Worm (Caenorhabditis elegans) whole organism, L1 larva: Measurements from ENCODE around the gene ZC504.1.

ENCODE experiments used
- C04F5.9 ChIP-seq: sonication (generic microtip); optimal IDR thresholded peaks from 2 replicates; lab custom pipeline; 2016; ENCODE audit warnings: missing genetic modification characterization, missing compliant biosample characterization
- C16A3.4 ChIP-seq: fragments of 150-350 bp; optimal IDR thresholded peaks from 2 replicates; lab custom pipeline; 2014; ENCODE audit warnings: missing biosample characterization, missing genetic modification characterization
- Y116A8C.19 ChIP-seq: sonication (generic microtip); optimal IDR thresholded peaks from 2 replicates; lab custom pipeline; 2016; ENCODE audit warnings: missing compliant biosample characterization, missing genetic modification characterization, borderline replicate concordance
- aly-2 ChIP-seq: fragments of 150-350 bp; optimal IDR thresholded peaks from 2 replicates; lab custom pipeline; 2014; ENCODE audit warnings: missing biosample characterization, missing genetic modification characterization
- blmp-1 ChIP-seq: fragments of 150-350 bp; optimal IDR thresholded peaks from 2 replicates; lab custom pipeline; 2014; ENCODE audit warnings: missing biosample characterization, missing genetic modification characterization
- ceh-63 ChIP-seq: fragments of 200-800 bp; sonication (Bioruptor generic); optimal IDR thresholded peaks from 2 replicates; lab custom pipeline; 2018; ENCODE audit warnings: mild to moderate bottlenecking, missing genetic modification characterization, missing compliant biosample characterization
- ceh-82 ChIP-seq, 3 experiments: fragments of 150-350 bp in 1 of 3; sonication (generic microtip) in 2 of 3; optimal IDR thresholded peaks; 2 replicates each; lab custom pipeline; 2014 to 2017; ENCODE audit warnings: missing biosample characterization in 3 of 3, missing genetic modification characterization in 3 of 3
- ces-1 ChIP-seq: fragments of 150-350 bp; optimal IDR thresholded peaks from 2 replicates; lab custom pipeline; 2014; ENCODE audit warnings: missing biosample characterization, missing genetic modification reagents, missing genetic modification characterization
- efl-3 ChIP-seq: fragments of 200-800 bp; sonication (Bioruptor generic); optimal IDR thresholded peaks from 2 replicates; lab custom pipeline; 2018; ENCODE audit warnings: mild to moderate bottlenecking, missing genetic modification characterization, missing compliant biosample characterization
- egl-13 ChIP-seq: sonication (generic microtip); optimal IDR thresholded peaks from 2 replicates; lab custom pipeline; 2016; ENCODE audit warnings: missing genotype, missing genetic modification reagents, missing genetic modification characterization, missing compliant biosample characterization
- egl-27 ChIP-seq, 2 experiments: fragments of 150-350 bp in 1 of 2; sonication (generic microtip); optimal IDR thresholded peaks; 3 replicates each; lab custom pipeline; 2017 to 2018; ENCODE audit warnings: missing biosample characterization in 2 of 2, missing genetic modification characterization in 2 of 2, missing genetic modification reagents in 2 of 2
- elt-3 ChIP-seq, 6 experiments: fragments of 150-350 bp in 1 of 6; sonication (generic microtip); optimal IDR thresholded peaks; 2 replicates each; lab custom pipeline; 2017 to 2018; ENCODE audit warnings: missing biosample characterization in 6 of 6, missing genetic modification characterization in 6 of 6, inconsistent platforms in 1 of 6
- fkh-10 ChIP-seq: sonication (generic microtip); optimal IDR thresholded peaks from 2 replicates; lab custom pipeline; 2017; ENCODE audit warnings: missing biosample characterization, missing genetic modification reagents, missing genetic modification characterization
- fkh-4 ChIP-seq: sonication (generic microtip); optimal IDR thresholded peaks from 2 replicates; lab custom pipeline; 2016; ENCODE audit warnings: missing compliant biosample characterization, missing genetic modification characterization, borderline replicate concordance
- fkh-8 ChIP-seq: sonication (generic microtip); optimal IDR thresholded peaks from 2 replicates; lab custom pipeline; 2016; ENCODE audit warnings: mild to moderate bottlenecking, missing genetic modification characterization, missing compliant biosample characterization
- grh-1 ChIP-seq: fragments of 200-800 bp; sonication (Bioruptor generic); IDR thresholded peaks from 2 replicates; pipeline ENCODE4 v1.3.6; 2022; ENCODE audit warnings: missing genetic modification reagents, missing genetic modification characterization, missing compliant biosample characterization
- hlh-4 ChIP-seq: sonication (generic microtip); optimal IDR thresholded peaks from 2 replicates; lab custom pipeline; 2016; ENCODE audit warnings: mild to moderate bottlenecking, missing genetic modification characterization, missing compliant biosample characterization
- jun-1 ChIP-seq: fragments of 150-350 bp; optimal IDR thresholded peaks from 2 replicates; lab custom pipeline; 2014; ENCODE audit warnings: missing biosample characterization, missing genetic modification reagents, missing genetic modification characterization
- lin-14 ChIP-seq: fragments of 200-800 bp; sonication (Bioruptor generic); optimal IDR thresholded peaks from 2 replicates; lab custom pipeline; 2018; ENCODE audit warnings: mild to moderate bottlenecking, missing genetic modification characterization, moderate library complexity, missing compliant biosample characterization
- lin-39 ChIP-seq: fragments of 150-350 bp; optimal IDR thresholded peaks from 2 replicates; lab custom pipeline; 2014; ENCODE audit warnings: missing biosample characterization, missing genetic modification reagents, missing genetic modification characterization
- lir-3 ChIP-seq: sonication (generic microtip); optimal IDR thresholded peaks from 2 replicates; lab custom pipeline; 2016; ENCODE audit warnings: mild to moderate bottlenecking, missing genetic modification characterization, moderate library complexity, missing compliant biosample characterization; ENCODE audit not compliant: poor library complexity
- lsy-2 ChIP-seq, 2 experiments: fragments of 150-350 bp; optimal IDR thresholded peaks; 2 replicates each; lab custom pipeline; 2014; ENCODE audit warnings: missing biosample characterization in 2 of 2, missing genetic modification characterization in 2 of 2
- mab-9 ChIP-seq: fragments of 200-800 bp; sonication (Bioruptor generic); IDR thresholded peaks from 2 replicates; pipeline ENCODE4 v1.3.6; 2022; ENCODE audit warnings: missing genetic modification reagents, missing genetic modification characterization, missing compliant biosample characterization
- mdl-1 ChIP-seq, 2 experiments: fragments of 150-350 bp; optimal IDR thresholded peaks; 2 replicates each; lab custom pipeline; 2014 to 2017; ENCODE audit warnings: missing biosample characterization in 2 of 2, missing genetic modification characterization in 2 of 2, inconsistent platforms in 1 of 2
- nhr-19 ChIP-seq: fragments of 200-800 bp; sonication (Bioruptor generic); conservative IDR thresholded peaks from 2 replicates; pipeline ENCODE4 v1.3.6; 2022; ENCODE audit warnings: missing genetic modification characterization, missing compliant biosample characterization
- nhr-28 ChIP-seq: fragments of 150-350 bp; optimal IDR thresholded peaks from 2 replicates; lab custom pipeline; 2014; ENCODE audit warnings: missing biosample characterization, missing genetic modification characterization
- nhr-47 ChIP-seq: sonication (generic microtip); optimal IDR thresholded peaks from 2 replicates; lab custom pipeline; 2016; ENCODE audit warnings: mild to moderate bottlenecking, missing genetic modification characterization, moderate library complexity, missing compliant biosample characterization
- nhr-71 ChIP-seq: sonication (generic microtip); optimal IDR thresholded peaks from 2 replicates; lab custom pipeline; 2016; ENCODE audit warnings: mild to moderate bottlenecking, missing genetic modification characterization, moderate library complexity, missing compliant biosample characterization
- nhr-77 ChIP-seq: fragments of 150-350 bp; optimal IDR thresholded peaks from 2 replicates; lab custom pipeline; 2014; ENCODE audit warnings: missing biosample characterization, missing genetic modification characterization
- nhr-84 ChIP-seq: sonication (generic microtip); optimal IDR thresholded peaks from 2 replicates; lab custom pipeline; 2017; ENCODE audit warnings: missing biosample characterization, missing genetic modification characterization
- nhr-85 ChIP-seq: sonication (generic microtip); peaks from one replicate; lab custom pipeline; 2016; ENCODE audit warnings: missing genetic modification characterization, inconsistent platforms, missing compliant biosample characterization
- pqm-1 ChIP-seq: sonication (generic microtip); optimal IDR thresholded peaks from 3 replicates; lab custom pipeline; 2017; ENCODE audit warnings: missing biosample characterization, missing genetic modification characterization
- rnt-1 ChIP-seq: sonication (generic microtip); optimal IDR thresholded peaks from 2 replicates; lab custom pipeline; 2016; ENCODE audit warnings: mild to moderate bottlenecking, missing genetic modification characterization, moderate library complexity, missing compliant biosample characterization
- snpc-4 ChIP-seq: fragments of 150-350 bp; optimal IDR thresholded peaks from 2 replicates; lab custom pipeline; 2014; ENCODE audit warnings: missing biosample characterization, missing genetic modification characterization
- snu-23 ChIP-seq: sonication (generic microtip); optimal IDR thresholded peaks from 2 replicates; lab custom pipeline; 2016; ENCODE audit warnings: missing genetic modification characterization, missing compliant biosample characterization
- sup-37 ChIP-seq: fragments of 200-800 bp; sonication (Bioruptor generic); optimal IDR thresholded peaks from 2 replicates; lab custom pipeline; 2018; ENCODE audit warnings: mild to moderate bottlenecking, missing genetic modification characterization, missing compliant biosample characterization
- unc-130 ChIP-seq: fragments of 150-350 bp; optimal IDR thresholded peaks from 2 replicates; lab custom pipeline; 2017; ENCODE audit warnings: missing biosample characterization, missing genetic modification characterization, inconsistent platforms
- unc-30 ChIP-seq: sonication (generic microtip); optimal IDR thresholded peaks from 2 replicates; lab custom pipeline; 2017; ENCODE audit warnings: missing biosample characterization, missing genetic modification characterization
- unc-62 ChIP-seq: fragments of 150-350 bp; optimal IDR thresholded peaks from 2 replicates; lab custom pipeline; 2014; ENCODE audit warnings: missing biosample characterization, missing genetic modification reagents, missing genetic modification characterization
- unc-86 ChIP-seq: sonication (generic microtip); optimal IDR thresholded peaks from 2 replicates; lab custom pipeline; 2016; ENCODE audit warnings: missing genetic modification characterization, missing compliant biosample characterization
- unc-98 ChIP-seq: fragments of 200-800 bp; sonication (Bioruptor generic); IDR thresholded peaks from 2 replicates; pipeline ENCODE4 v1.3.6; 2022; ENCODE audit warnings: missing genetic modification characterization, missing compliant biosample characterization
- vab-15 ChIP-seq: sonication (generic microtip); optimal IDR thresholded peaks from 2 replicates; lab custom pipeline; 2017; ENCODE audit warnings: missing genotype, mild to moderate bottlenecking, missing genetic modification characterization, missing compliant biosample characterization
- xbp-1 ChIP-seq: sonication (generic microtip); optimal IDR thresholded peaks from 2 replicates; lab custom pipeline; 2016; ENCODE audit warnings: missing genetic modification characterization, missing compliant biosample characterization
- zag-1 ChIP-seq: fragments of 150-350 bp; optimal IDR thresholded peaks from 2 replicates; lab custom pipeline; 2014; ENCODE audit warnings: missing biosample characterization, missing genetic modification characterization
- ztf-11 ChIP-seq, 2 experiments: sonication (generic microtip); optimal IDR thresholded peaks; 2 replicates each; lab custom pipeline; 2016 to 2017; ENCODE audit warnings: missing genetic modification characterization in 2 of 2, missing biosample characterization in 1 of 2, missing compliant biosample characterization in 1 of 2
- ztf-4 ChIP-seq: fragments of 150-350 bp; optimal IDR thresholded peaks from 2 replicates; lab custom pipeline; 2014; ENCODE audit warnings: missing biosample characterization, missing genetic modification characterization

The ZC504.1 gene

ce11 chrX:10406203-10406602 is 747 bp upstream of the ZC504.1 start, which contains the start of gene gur-3:
Gene gur-3, minus strand, starts transcription at chrX:10406303.
- TF ChIP-seq unc-98: no peak
- TF ChIP-seq unc-86 (tag; lab: Kevin White, UChicago): no peak

DNA sequence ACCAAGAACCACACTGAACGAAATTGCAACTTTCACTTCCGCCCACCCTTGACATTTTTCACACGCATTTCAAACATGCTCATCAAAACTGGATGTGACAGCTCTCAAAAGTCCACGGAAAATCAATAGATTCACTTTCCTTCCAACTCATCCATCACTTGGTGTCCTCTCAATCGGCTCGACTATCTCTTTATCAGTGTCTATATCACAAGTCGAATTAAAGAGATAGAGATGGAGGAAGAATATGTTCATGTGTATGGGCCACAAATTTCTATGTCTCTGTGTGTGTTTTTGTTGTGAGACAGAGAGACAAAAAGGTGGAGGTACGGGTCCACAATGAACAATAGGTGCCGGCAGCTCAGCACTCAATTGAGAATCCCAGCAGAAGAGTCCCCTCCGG is 3.6 kb downstream of the ZC504.1 start:
- TF ChIP-seq fkh-10 (GFP tag; lab: Kevin White, UChicago) (no peak), lin-14 (GFP tag; lab: Kevin White, UChicago) (peak; percentile 74), unc-30 (no peak), nhr-47 (tag; lab: Kevin White, UChicago) (no peak), Y116A8C.19 (tag; lab: Kevin White, UChicago) (no peak), fkh-4 (tag; lab: Kevin White, UChicago) (no peak), grh-1 (no peak), mab-9 (GFP tag; lab: Robert Waterston, UW) (no peak), hlh-4 (no peak), vab-15 (tag; lab: Kevin White, UChicago) (no peak), nhr-28 (tag; lab: Kevin White, UChicago) (no peak), snpc-4 (tag; lab: Kevin White, UChicago) (no peak), rnt-1 (tag; lab: Kevin White, UChicago) (peak; percentile 64), mdl-1 (tag; optimal IDR thresholded peaks at IDR 0.05; lab: Kevin White, UChicago) (no peak), lin-39 (tag; lab: Kevin White, UChicago) (peak; percentile 37), aly-2 (tag; lab: Kevin White, UChicago) (no peak), nhr-19 (GFP tag; lab: Robert Waterston, UW) (peak; percentile 7; the same call in 1 of the 2 replicates), nhr-71 (tag; lab: Kevin White, UChicago) (peak; percentile 56), nhr-84 (tag; lab: Kevin White, UChicago) (no peak)

ce11 chrX:10412425-10412824 is 5.5 kb downstream of the ZC504.1 start, which contains the start of gene acr-8:
Gene acr-8, plus strand, starts transcription at chrX:10412725.
- TF ChIP-seq nhr-85 (tag; lab: Kevin White, UChicago): peak; percentile 13
- TF ChIP-seq pqm-1 (tag; lab: Kevin White, UChicago): no peak

ce11 chrX:10419743-10420142 is 12.8 kb downstream of the ZC504.1 start, which contains the start of gene cdk-11.2:
Gene cdk-11.2, minus strand, starts transcription at chrX:10419765.
- TF ChIP-seq ztf-11 (tag; optimal IDR thresholded peaks at IDR 0.05; lab: Kevin White, UChicago) (peak in 1 of 2 experiments; percentile 3), blmp-1 (tag; lab: Kevin White, UChicago) (peak; percentile 79), C04F5.9 (no peak), efl-3 (no peak), unc-130 (tag; lab: Kevin White, UChicago) (peak; percentile 52), unc-86 (tag; lab: Kevin White, UChicago) (no peak), nhr-71 (tag; lab: Kevin White, UChicago) (peak; percentile 70), snu-23 (peak; percentile 80), nhr-77 (tag; lab: Kevin White, UChicago) (peak; percentile 37), C16A3.4 (tag; lab: Kevin White, UChicago) (peak; percentile 70), unc-98 (no peak), jun-1 (tag; lab: Kevin White, UChicago) (peak; percentile 32), unc-30 (no peak), rnt-1 (tag; lab: Kevin White, UChicago) (peak; percentile 50), lsy-2 (tag; optimal IDR thresholded peaks at IDR 0.05; lab: Kevin White, UChicago) (peak; percentile 47 to 74), fkh-8 (tag; lab: Kevin White, UChicago) (peak; percentile 12), elt-3 (tag; optimal IDR thresholded peaks at IDR 0.05; lab: Kevin White, UChicago) (peak in 2 of 6 experiments; percentile 39 to 41), nhr-84 (tag; lab: Kevin White, UChicago) (no peak), zag-1 (tag; lab: Kevin White, UChicago) (no peak), ceh-82 (tag; optimal IDR thresholded peaks at IDR 0.05; lab: Kevin White, UChicago) (peak; percentile 48 to 85 (median 53)), nhr-19 (GFP tag; lab: Robert Waterston, UW) (peak; percentile 55), egl-27 (tag; optimal IDR thresholded peaks at IDR 0.05; lab: Kevin White, UChicago) (no peak), ztf-4 (tag; lab: Kevin White, UChicago) (no peak), ces-1 (GFP tag; lab: Kevin White, UChicago) (no peak), lir-3 (tag; lab: Kevin White, UChicago) (peak; percentile 15), ceh-63 (no peak), xbp-1 (tag; lab: Kevin White, UChicago) (peak; percentile 52), unc-62 (GFP tag; lab: Kevin White, UChicago) (no peak), fkh-10 (GFP tag; lab: Kevin White, UChicago) (no peak), egl-13 (tag; lab: Kevin White, UChicago) (no peak), nhr-85 (tag; lab: Kevin White, UChicago) (peak; percentile 61), sup-37 (GFP tag; lab: Kevin White, UChicago) (no peak)
